Fruit fly (Drosophila melanogaster): ENCODE measurements around the gene Apl.

DNA sequence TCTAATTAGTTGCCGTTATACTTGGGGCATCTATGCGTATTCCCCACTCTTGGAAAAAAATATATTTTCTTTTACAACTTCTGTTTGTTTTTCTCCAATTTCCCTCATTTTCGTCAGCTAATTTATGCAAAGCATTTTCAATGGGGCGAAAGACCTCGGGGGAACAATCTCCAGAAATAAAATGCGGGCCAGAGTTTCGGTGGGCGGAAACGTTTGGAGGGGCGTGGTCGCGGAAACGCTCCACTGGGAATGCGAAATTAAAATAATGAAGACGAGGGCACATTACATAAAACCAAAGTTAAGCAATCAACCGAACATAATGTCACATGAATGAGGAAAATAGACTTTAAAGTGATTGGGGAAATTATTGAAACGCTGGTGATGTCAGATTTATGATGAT is 46.1 kb downstream of the Apl start:
- no peak for TF ChIP-seq CG34367 (tag; optimal IDR thresholded peaks at IDR 0.05)
- no peak for TF ChIP-seq Ets98B (GFP tag; IDR thresholded peaks at IDR 0.05)

All from whole organism, pupa.